Worm (Caenorhabditis elegans) whole organism, mixed stage, embryonic: ENCODE results near the gene spp-19.

Experiments used
- M03D4.4 ChIP-seq: sonication (generic microtip); optimal IDR thresholded peaks from 2 replicates; lab custom pipeline; 2017; ENCODE audit warnings: mild to moderate bottlenecking, missing genetic modification characterization, missing compliant biosample characterization
- bed-3 ChIP-seq: fragments of 200-800 bp; sonication (Bioruptor generic); optimal IDR thresholded peaks from 3 replicates; lab custom pipeline; 2018; ENCODE audit warnings: mild to moderate bottlenecking, missing genetic modification characterization, moderate library complexity, missing compliant biosample characterization
- ceh-39 ChIP-seq: fragments of 150-350 bp; optimal IDR thresholded peaks from 2 replicates; lab custom pipeline; 2014; ENCODE audit warnings: missing biosample characterization, missing genetic modification characterization
- ceh-83 ChIP-seq: fragments of 200-800 bp; sonication (Bioruptor generic); optimal IDR thresholded peaks from 2 replicates; lab custom pipeline; 2018; ENCODE audit warnings: mild to moderate bottlenecking, missing genetic modification characterization, missing compliant biosample characterization
- cnd-1 ChIP-seq: fragments of 200-800 bp; sonication (Bioruptor generic); optimal IDR thresholded peaks from 2 replicates; lab custom pipeline; 2018; ENCODE audit warnings: mild to moderate bottlenecking, missing genetic modification characterization, missing compliant biosample characterization
- drap-1 ChIP-seq: fragments of 200-800 bp; sonication (Bioruptor generic); optimal IDR thresholded peaks from 3 replicates; lab custom pipeline; 2018; ENCODE audit warnings: mild to moderate bottlenecking, missing genetic modification characterization, missing compliant biosample characterization
- elt-1 ChIP-seq: sonication (generic microtip); optimal IDR thresholded peaks from 2 replicates; lab custom pipeline; 2017; ENCODE audit warnings: missing genetic modification characterization, mild to moderate bottlenecking, missing compliant biosample characterization, antibody characterized with exemption, moderate library complexity, borderline replicate concordance; ENCODE audit not compliant: insufficient read depth
- elt-3 ChIP-seq: fragments of 150-350 bp; optimal IDR thresholded peaks from 2 replicates; lab custom pipeline; 2014; ENCODE audit warnings: missing biosample characterization, missing genetic modification characterization
- flh-1 ChIP-seq: fragments of 200-800 bp; sonication (Bioruptor generic); optimal IDR thresholded peaks from 2 replicates; lab custom pipeline; 2018; ENCODE audit warnings: mild to moderate bottlenecking, missing genetic modification characterization, moderate library complexity, missing compliant biosample characterization
- ham-2 ChIP-seq: fragments of 200-800 bp; sonication (Bioruptor generic); optimal IDR thresholded peaks from 2 replicates; lab custom pipeline; 2018; ENCODE audit warnings: mild to moderate bottlenecking, missing genetic modification characterization, missing compliant biosample characterization
- hlh-1 ChIP-seq: fragments of 150-350 bp; optimal IDR thresholded peaks from 2 replicates; lab custom pipeline; 2014; ENCODE audit warnings: missing biosample characterization, missing genetic modification reagents, missing genetic modification characterization
- lin-13 ChIP-seq: fragments of 150-350 bp; optimal IDR thresholded peaks from 2 replicates; lab custom pipeline; 2014; ENCODE audit warnings: missing biosample characterization, missing genetic modification characterization
- lin-32 ChIP-seq: fragments of 200-800 bp; sonication (Bioruptor generic); optimal IDR thresholded peaks from 2 replicates; lab custom pipeline; 2018; ENCODE audit warnings: mild to moderate bottlenecking, missing genetic modification characterization, missing compliant biosample characterization
- mab-5 ChIP-seq: fragments of 150-350 bp; optimal IDR thresholded peaks from 2 replicates; lab custom pipeline; 2014; ENCODE audit warnings: missing biosample characterization, missing genetic modification characterization
- mep-1 ChIP-seq: fragments of 150-350 bp; optimal IDR thresholded peaks from 2 replicates; lab custom pipeline; 2017; ENCODE audit warnings: missing biosample characterization, missing genetic modification reagents, missing genetic modification characterization, inconsistent platforms
- mls-2 ChIP-seq: sonication (generic microtip); optimal IDR thresholded peaks from 2 replicates; lab custom pipeline; 2016; ENCODE audit warnings: mild to moderate bottlenecking, missing genetic modification characterization, moderate library complexity, missing compliant biosample characterization
- nhr-12 ChIP-seq: fragments of 150-350 bp; optimal IDR thresholded peaks from 2 replicates; lab custom pipeline; 2014; ENCODE audit warnings: missing biosample characterization, missing genetic modification characterization
- nhr-2 ChIP-seq: fragments of 150-350 bp; optimal IDR thresholded peaks from 2 replicates; lab custom pipeline; 2014; ENCODE audit warnings: missing biosample characterization, missing genetic modification characterization
- nhr-237 ChIP-seq: fragments of 150-350 bp; optimal IDR thresholded peaks from 2 replicates; lab custom pipeline; 2014; ENCODE audit warnings: missing biosample characterization, missing genetic modification characterization
- nhr-28 ChIP-seq: fragments of 150-350 bp; optimal IDR thresholded peaks from 2 replicates; lab custom pipeline; 2014; ENCODE audit warnings: missing biosample characterization, missing genetic modification characterization
- nhr-76 ChIP-seq: sonication (generic microtip); optimal IDR thresholded peaks from 2 replicates; lab custom pipeline; 2017; ENCODE audit warnings: missing biosample characterization, missing genetic modification characterization
- pha-4 ChIP-seq: fragments of 150-350 bp; optimal IDR thresholded peaks from 2 replicates; lab custom pipeline; 2018; ENCODE audit warnings: missing biosample characterization, missing genetic modification reagents, missing genetic modification characterization
- snpc-4 ChIP-seq: fragments of 150-350 bp; optimal IDR thresholded peaks from 2 replicates; lab custom pipeline; 2014; ENCODE audit warnings: missing biosample characterization, missing genetic modification characterization
- sptf-1 ChIP-seq: sonication (generic microtip); optimal IDR thresholded peaks from 2 replicates; lab custom pipeline; 2017; ENCODE audit warnings: mild to moderate bottlenecking, missing genetic modification characterization, moderate library complexity, missing compliant biosample characterization
- unc-120 ChIP-seq: sonication (generic microtip); optimal IDR thresholded peaks from 2 replicates; lab custom pipeline; 2017; ENCODE audit warnings: missing genetic modification characterization, missing compliant biosample characterization; ENCODE audit not compliant: poor library complexity, severe bottlenecking
- unc-39 ChIP-seq: fragments of 150-350 bp; optimal IDR thresholded peaks from 2 replicates; lab custom pipeline; 2014; ENCODE audit warnings: missing biosample characterization, missing genetic modification characterization
- unc-62 ChIP-seq: fragments of 150-350 bp; optimal IDR thresholded peaks from 2 replicates; lab custom pipeline; 2014; ENCODE audit warnings: missing biosample characterization, missing genetic modification reagents, missing genetic modification characterization
- zip-8 ChIP-seq: fragments of 150-350 bp; optimal IDR thresholded peaks from 2 replicates; lab custom pipeline; 2014; ENCODE audit warnings: missing biosample characterization, missing genetic modification characterization

The spp-19 gene

ce11 chrV:6549871-6550270 is 11.6 kb downstream of the spp-19 start, which contains the start of gene lipl-4:
lipl-4 (plus strand) TSS chrV:6550171.
- no peak for TF ChIP-seq flh-1 (GFP tag; lab: Kevin White, UChicago)
- TF ChIP-seq, all 35 proteins: peak for 0

- TF ChIP-seq elt-3 (tag; lab: Kevin White, UChicago), result no peak
Observed at ce11 chrV:6549148-6549547, 12.3 kb downstream of the spp-19 start, which contains the start of gene K04A8.20. K04A8.20 (plus strand) TSS chrV:6549448.

DNA sequence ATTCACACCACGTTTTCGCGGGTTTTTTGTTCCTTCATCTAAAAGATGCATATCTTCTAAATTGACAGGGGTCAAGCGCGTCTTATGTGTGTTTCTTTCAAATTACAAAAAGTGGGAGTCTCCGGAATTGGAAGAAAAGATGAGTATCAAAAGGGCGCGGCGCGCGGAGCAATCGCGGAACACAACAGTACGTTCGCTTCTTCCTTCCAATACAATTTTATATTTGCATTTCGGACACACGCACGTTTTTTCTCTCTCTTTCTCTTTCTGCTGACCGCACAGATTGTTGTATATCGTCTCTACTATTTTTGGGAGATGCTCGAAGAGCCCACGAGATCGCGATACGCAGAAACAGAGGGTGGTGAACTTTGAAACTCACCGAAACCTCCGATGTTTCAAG is 13.2 kb downstream of the spp-19 start:
- no peak for TF ChIP-seq mab-5
- TF ChIP-seq zip-8 (tag; lab: Kevin White, UChicago), result peak; percentile 9

ce11 chrV:6546450-6547171 is 14.9 kb downstream of the spp-19 start, which contains the start of gene dre-1:
dre-1 (minus strand) TSS chrV:6546500.
- no peak for TF ChIP-seq elt-1 (tag; lab: Kevin White, UChicago)
- TF ChIP-seq nhr-237 (tag; lab: Kevin White, UChicago), result no peak
- no peak for TF ChIP-seq unc-120
- no peak for TF ChIP-seq mls-2
- TF ChIP-seq ceh-83 (GFP tag; lab: Kevin White, UChicago), result no peak
- TF ChIP-seq nhr-76 (tag; lab: Kevin White, UChicago), result no peak
- TF ChIP-seq lin-13 (tag; lab: Kevin White, UChicago), result no peak
- TF ChIP-seq, all 35 proteins: peak for 0

DNA sequence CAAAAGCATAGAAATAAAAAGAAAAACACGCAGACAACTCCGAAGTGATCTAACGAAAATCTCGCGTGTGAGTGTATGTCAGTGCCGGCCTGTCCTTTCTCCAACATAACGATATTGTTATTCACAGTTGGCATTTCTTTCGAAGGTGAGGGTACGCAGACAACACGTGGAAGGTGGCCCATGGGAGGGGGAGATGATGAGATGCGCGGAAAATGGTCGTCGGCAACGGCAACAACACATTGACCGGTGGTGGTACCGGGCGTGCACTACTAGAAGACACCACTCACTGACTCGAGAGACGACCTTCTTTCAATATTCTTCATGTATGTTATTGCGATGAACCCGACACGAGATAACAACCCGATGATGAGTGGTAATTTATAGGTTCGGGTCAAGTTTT is 16.5 kb downstream of the spp-19 start:
- TF ChIP-seq lin-32 (GFP tag; lab: Kevin White, UChicago), result no peak
- TF ChIP-seq flh-1 (GFP tag; lab: Kevin White, UChicago), result no peak
- peak; percentile 95 for TF ChIP-seq nhr-2 (tag; lab: Kevin White, UChicago)
- TF ChIP-seq nhr-237 (tag; lab: Kevin White, UChicago), result no peak

ce11 chrV:6541875-6542274 is 19.6 kb downstream of the spp-19 start:
- TF ChIP-seq ceh-39 (tag; lab: Kevin White, UChicago) (no peak), cnd-1 (tag; lab: Kevin White, UChicago) (peak; percentile 48), unc-120 (peak; percentile 2), ham-2 (peak; percentile 84), unc-39 (tag; lab: Kevin White, UChicago) (no peak)

- TF ChIP-seq mab-5, result no peak
- TF ChIP-seq unc-120, result peak; percentile 12
- TF ChIP-seq snpc-4 (tag; lab: Kevin White, UChicago), result no peak
- TF ChIP-seq sptf-1 (tag; lab: Kevin White, UChicago), result peak; percentile 44
- TF ChIP-seq, all 35 proteins: peak for 2
Observed at ce11 chrV:6538323-6538722, 23.2 kb downstream of the spp-19 start.

DNA sequence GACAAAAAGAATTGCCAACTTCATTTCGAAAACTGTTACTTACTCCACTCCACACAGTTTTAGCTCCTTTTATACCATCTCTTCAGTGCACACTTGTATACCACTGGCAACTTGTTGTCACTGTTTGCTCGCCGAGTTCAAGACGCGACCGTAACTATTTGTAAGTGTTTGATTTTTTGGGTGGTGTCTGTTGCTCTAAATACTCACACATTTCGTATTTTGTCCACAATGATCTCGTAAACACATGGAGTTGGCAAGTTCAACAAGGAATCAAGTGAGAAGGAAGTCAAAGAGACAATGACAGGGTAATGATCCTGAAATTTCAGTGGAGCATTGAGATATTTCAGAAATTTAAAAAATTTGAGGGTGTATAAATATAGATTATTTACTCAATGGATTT is 28.5 kb downstream of the spp-19 start, which contains the start of gene hpo-26:
TSS of gene hpo-26 (minus strand) at position 31 of the 400 bp plus-strand sequence.
- no peak for TF ChIP-seq pha-4 (tag; lab: Kevin White, UChicago)
- TF ChIP-seq nhr-237 (tag; lab: Kevin White, UChicago), result no peak
- TF ChIP-seq bed-3 (GFP tag; lab: Kevin White, UChicago), result no peak
- no peak for TF ChIP-seq drap-1
- no peak for TF ChIP-seq cnd-1 (tag; lab: Kevin White, UChicago)
- TF ChIP-seq unc-62 (GFP tag; lab: Kevin White, UChicago), result no peak
- TF ChIP-seq hlh-1 (tag; lab: Kevin White, UChicago), result no peak
- TF ChIP-seq nhr-12, result no peak
- TF ChIP-seq mls-2, result no peak
- TF ChIP-seq lin-13 (tag; lab: Kevin White, UChicago), result no peak
- no peak for TF ChIP-seq ceh-39 (tag; lab: Kevin White, UChicago)
- no peak for TF ChIP-seq snpc-4 (tag; lab: Kevin White, UChicago)
- no peak for TF ChIP-seq flh-1 (GFP tag; lab: Kevin White, UChicago)
- no peak for TF ChIP-seq mep-1 (tag; lab: Kevin White, UChicago)
- no peak for TF ChIP-seq elt-1 (tag; lab: Kevin White, UChicago)
- TF ChIP-seq M03D4.4 (tag; lab: Kevin White, UChicago), result no peak
- TF ChIP-seq nhr-28, result no peak
- TF ChIP-seq, all 35 proteins: peak for 0
